Fruit fly (Drosophila melanogaster): ENCODE results near the gene rod.

rod gene

dm6 chr3R:31630376-31630775, 49.6 kb downstream of the rod start (continued):
- TF ChIP-seq Fer2 (tag; optimal IDR thresholded peaks at IDR 0.05) (no peak), HLH54F (GFP tag; optimal IDR thresholded peaks at IDR 0.05) (no peak), Gug (GFP tag; IDR thresholded peaks at IDR 0.05) (peak; percentile 29; the same call in 1 of the 4 replicates), dimm (GFP tag; IDR thresholded peaks at IDR 0.05) (no peak), CG13775 (GFP tag; optimal IDR thresholded peaks at IDR 0.05) (no peak), Six4 (GFP tag; optimal IDR thresholded peaks at IDR 0.05) (no peak), unpg (GFP tag; optimal IDR thresholded peaks at IDR 0.05) (no peak), Hr51 (GFP tag; optimal IDR thresholded peaks at IDR 0.05) (peak in 1 of 2 experiments; percentile 24), Dip3 (GFP tag; optimal IDR thresholded peaks at IDR 0.05) (peak; percentile 11), dysf (GFP tag; IDR thresholded peaks at IDR 0.05) (peak; percentile 46; the same call in 1 of the 3 replicates), CG11560 (tag; IDR thresholded peaks at IDR 0.05) (0 out of 3 replicates have a peak, but pooled peaks have one; percentile 24), zf30C (GFP tag; optimal IDR thresholded peaks at IDR 0.05) (no peak), CG7745 (tag; optimal IDR thresholded peaks at IDR 0.05) (no peak), HmgD (GFP tag; optimal IDR thresholded peaks at IDR 0.05) (no peak), CG4854 (GFP tag; optimal IDR thresholded peaks at IDR 0.05) (no peak), vnd (GFP tag; IDR thresholded peaks at IDR 0.05; ENCODE audit: partially characterized antibody) (no peak), Hmr (GFP tag; optimal IDR thresholded peaks at IDR 0.05) (peak; percentile 60), ci (GFP tag; IDR thresholded peaks at IDR 0.05) (peak; percentile 33; the same call in 1 of the 3 replicates), jumu (GFP tag; optimal IDR thresholded peaks at IDR 0.05) (no peak), Xbp1 (GFP tag; optimal IDR thresholded peaks at IDR 0.05) (peak; percentile 27), Atf6 (GFP tag; IDR thresholded peaks at IDR 0.05) (0 out of 2 replicates have a peak, but pooled peaks have one; percentile 30), CG9932 (GFP tag; IDR thresholded peaks at IDR 0.05) (peak; percentile 53; the same call in 1 of the 2 replicates), CG13894 (tag; optimal IDR thresholded peaks at IDR 0.05) (peak; percentile 1), Med (GFP tag) (peak; percentile 82), CG17328 (GFP tag; IDR thresholded peaks at IDR 0.05) (0 out of 2 replicates have a peak, but pooled peaks have one; percentile 20), crol (GFP tag; IDR thresholded peaks at IDR 0.05) (no peak), CG16815 (GFP tag; optimal IDR thresholded peaks at IDR 0.05) (no peak), Mrtf (GFP tag; IDR thresholded peaks at IDR 0.05) (no peak), lilli (GFP tag; optimal IDR thresholded peaks at IDR 0.05) (peak; percentile 34), CG2678 (tag; optimal IDR thresholded peaks at IDR 0.05) (peak; percentile 15), phol (tag; optimal IDR thresholded peaks at IDR 0.05) (no peak), pho (GFP tag; optimal IDR thresholded peaks at IDR 0.05) (peak; percentile 29), Neu2 (GFP tag; optimal IDR thresholded peaks at IDR 0.05; ENCODE audit: borderline replicate concordance) (no peak), dpn (GFP tag; optimal IDR thresholded peaks at IDR 0.05) (peak; percentile 8 to 19), CG10431 (GFP tag; optimal IDR thresholded peaks at IDR 0.05) (no peak), pan (optimal IDR thresholded peaks at IDR 0.05) (no peak), pan (GFP tag; optimal IDR thresholded peaks at IDR 0.05 in 1 of 2, IDR thresholded peaks at IDR 0.05 in 1 of 2) (peak in 1 of 2 experiments; percentile 31), CG7556 (GFP tag; optimal IDR thresholded peaks at IDR 0.05) (peak; percentile 20), CG2120 (GFP tag; optimal IDR thresholded peaks at IDR 0.05) (peak; percentile 69), oc (tag; optimal IDR thresholded peaks at IDR 0.05) (no peak), Ptx1 (GFP tag; IDR thresholded peaks at IDR 0.05) (peak; percentile 27), wdn (GFP tag; IDR thresholded peaks at IDR 0.05) (no peak), CG18599 (GFP tag; optimal IDR thresholded peaks at IDR 0.05) (peak; percentile 70), lmd (GFP tag; IDR thresholded peaks at IDR 0.05) (peak; percentile 50), CG10366 (GFP tag; IDR thresholded peaks at IDR 0.05) (peak; percentile 30; the same call in 1 of the 2 replicates), Chrac-16 (GFP tag; optimal IDR thresholded peaks at IDR 0.05) (no peak), disco-r (GFP tag; optimal IDR thresholded peaks at IDR 0.05) (no peak), toy (GFP tag; IDR thresholded peaks at IDR 0.05) (no peak), nau (GFP tag; optimal IDR thresholded peaks at IDR 0.05) (no peak), mam (GFP tag; optimal IDR thresholded peaks at IDR 0.05) (peak; percentile 36), H2.0 (GFP tag; IDR thresholded peaks at IDR 0.05) (0 out of 2 replicates have a peak, but pooled peaks have one; percentile 25)

Measured in whole organism, embryonic.